Fruit fly (Drosophila melanogaster) whole organism, embryonic: ENCODE data around the gene CG7742.

Source experiments
- Aef1 ChIP-seq: fragments of 200-800 bp; sonication (Bioruptor generic); IDR thresholded peaks from 3 replicates; pipeline ENCODE4 v1.3.6; 2022; ENCODE audit warnings: missing biosample characterization, missing genetic modification characterization
- Antp ChIP-seq: fragments of 200-800 bp; sonication (Bioruptor generic); optimal IDR thresholded peaks from 3 replicates; lab custom pipeline; 2016; ENCODE audit warnings: missing biosample characterization, missing genetic modification characterization
- CG11085 ChIP-seq: fragments of 200-800 bp; sonication (Bioruptor generic); IDR thresholded peaks from 2 replicates; pipeline ENCODE4 v1.3.6; 2022; ENCODE audit warnings: missing biosample characterization, missing genetic modification characterization
- CG12299 ChIP-seq: fragments of 200-800 bp; sonication (Bioruptor generic); optimal IDR thresholded peaks from 2 replicates; lab custom pipeline; 2018; ENCODE audit warnings: missing biosample characterization, mild to moderate bottlenecking, missing genetic modification characterization
- CG12391 ChIP-seq: fragments of 200-800 bp; sonication (Bioruptor generic); optimal IDR thresholded peaks from 3 replicates; lab custom pipeline; 2018; ENCODE audit warnings: missing biosample characterization, mild to moderate bottlenecking, missing genetic modification characterization, moderate library complexity
- CG13624 ChIP-seq: fragments of 200-800 bp; sonication (Bioruptor generic); optimal IDR thresholded peaks from 2 replicates; lab custom pipeline; 2016; ENCODE audit warnings: missing biosample characterization, missing genetic modification characterization
- CG15269 ChIP-seq: fragments of 200-800 bp; sonication (Bioruptor generic); optimal IDR thresholded peaks from 2 replicates; lab custom pipeline; 2018; ENCODE audit warnings: missing biosample characterization, mild to moderate bottlenecking, missing genetic modification characterization, moderate library complexity
- CG1603 ChIP-seq: fragments of 200-800 bp; sonication (Bioruptor generic); optimal IDR thresholded peaks from 2 replicates; lab custom pipeline; 2019; ENCODE audit warnings: missing biosample characterization, mild to moderate bottlenecking, missing genetic modification characterization, moderate library complexity
- CG16815 ChIP-seq: fragments of 200-800 bp; sonication (Bioruptor generic); optimal IDR thresholded peaks from 3 replicates; lab custom pipeline; 2017; ENCODE audit warnings: missing biosample characterization, mild to moderate bottlenecking, missing genetic modification characterization
- CG17359 ChIP-seq: fragments of 200-800 bp; sonication (Bioruptor generic); optimal IDR thresholded peaks from 3 replicates; lab custom pipeline; 2018; ENCODE audit warnings: missing biosample characterization, mild to moderate bottlenecking, missing genetic modification characterization, moderate library complexity
- CG1792 ChIP-seq: fragments of 200-800 bp; sonication (Bioruptor generic); optimal IDR thresholded peaks from 2 replicates; lab custom pipeline; 2016; ENCODE audit warnings: missing biosample characterization, missing genetic modification characterization
- CG1832 ChIP-seq: fragments of 200-800 bp; sonication (Bioruptor generic); optimal IDR thresholded peaks from 2 replicates; lab custom pipeline; 2017; ENCODE audit warnings: missing biosample characterization, mild to moderate bottlenecking, missing genetic modification characterization, inconsistent platforms
- CG18764 ChIP-seq: fragments of 200-800 bp; sonication (Bioruptor generic); optimal IDR thresholded peaks from 3 replicates; lab custom pipeline; 2016; ENCODE audit warnings: missing biosample characterization, missing genetic modification characterization
- CG31224 ChIP-seq: fragments of 200-800 bp; sonication (Bioruptor generic); IDR thresholded peaks from 2 replicates; pipeline ENCODE4 v1.3.6; 2022; ENCODE audit warnings: missing biosample characterization, missing genetic modification characterization
- CG3995 ChIP-seq: fragments of 200-800 bp; sonication (Bioruptor generic); optimal IDR thresholded peaks from 3 replicates; lab custom pipeline; 2016; ENCODE audit warnings: missing biosample characterization, missing genetic modification characterization
- CG4328 ChIP-seq: fragments of 200-800 bp; sonication (Bioruptor generic); optimal IDR thresholded peaks from 3 replicates; lab custom pipeline; 2017; ENCODE audit warnings: missing biosample characterization, missing genetic modification reagents, missing genetic modification characterization
- CG6272 ChIP-seq: fragments of 200-800 bp; sonication (Bioruptor generic); IDR thresholded peaks from 2 replicates; pipeline ENCODE4 v1.3.6; 2022; ENCODE audit warnings: missing biosample characterization, missing genetic modification characterization
- CG6813 ChIP-seq: fragments of 200-800 bp; sonication (Bioruptor generic); optimal IDR thresholded peaks from 2 replicates; lab custom pipeline; 2017; ENCODE audit warnings: missing biosample characterization, missing genetic modification characterization, mild to moderate bottlenecking, moderate library complexity, missing genetic modification reagents
- CG7357 ChIP-seq: fragments of 200-800 bp; sonication (Bioruptor generic); IDR thresholded peaks from 3 replicates; pipeline ENCODE4 v1.3.6; 2022; ENCODE audit warnings: missing biosample characterization, missing genetic modification characterization
- CG7928 ChIP-seq: fragments of 200-800 bp; sonication (Bioruptor generic); optimal IDR thresholded peaks from 2 replicates; lab custom pipeline; 2017; ENCODE audit warnings: missing biosample characterization, mild to moderate bottlenecking, missing genetic modification characterization
- CG9609 ChIP-seq: fragments of 200-800 bp; sonication (Bioruptor generic); optimal IDR thresholded peaks from 3 replicates; lab custom pipeline; 2016; ENCODE audit warnings: missing biosample characterization, missing genetic modification characterization
- Camta ChIP-seq: fragments of 200-800 bp; sonication (Bioruptor generic); optimal IDR thresholded peaks from 2 replicates; lab custom pipeline; 2016; ENCODE audit warnings: missing biosample characterization, missing genetic modification characterization
- Fer1 ChIP-seq: fragments of 200-800 bp; sonication (Bioruptor generic); optimal IDR thresholded peaks from 2 replicates; lab custom pipeline; 2017; ENCODE audit warnings: missing biosample characterization, mild to moderate bottlenecking, missing genetic modification characterization
- H2.0 ChIP-seq: fragments of 200-800 bp; sonication (Bioruptor generic); IDR thresholded peaks from 2 replicates; pipeline ENCODE4 v1.3.6; 2022; ENCODE audit warnings: missing biosample characterization, missing genetic modification characterization
- HLH54F ChIP-seq: fragments of 200-800 bp; sonication (Bioruptor generic); optimal IDR thresholded peaks from 3 replicates; lab custom pipeline; 2016; ENCODE audit warnings: missing biosample characterization, missing genetic modification characterization
- Jarid2 ChIP-seq: fragments of 200-800 bp; sonication (Bioruptor generic); optimal IDR thresholded peaks from 3 replicates; lab custom pipeline; 2017; ENCODE audit warnings: mild to moderate bottlenecking, missing biosample characterization, missing genetic modification reagents, missing genetic modification characterization
- Lhr ChIP-seq: fragments of 200-800 bp; sonication (Bioruptor generic); optimal IDR thresholded peaks from 3 replicates; lab custom pipeline; 2017; ENCODE audit warnings: mild to moderate bottlenecking, missing biosample characterization, missing genetic modification reagents, missing genetic modification characterization
- MESR4 ChIP-seq: fragments of 200-800 bp; sonication (Bioruptor generic); optimal IDR thresholded peaks from 2 replicates; lab custom pipeline; 2018; ENCODE audit warnings: missing biosample characterization, mild to moderate bottlenecking, missing genetic modification characterization, moderate library complexity
- NK7.1 ChIP-seq: fragments of 200-800 bp; sonication (Bioruptor generic); optimal IDR thresholded peaks from 3 replicates; lab custom pipeline; 2016; ENCODE audit warnings: missing biosample characterization, missing genetic modification characterization
- Neu2 ChIP-seq: fragments of 200-800 bp; sonication (Bioruptor generic); optimal IDR thresholded peaks from 3 replicates; lab custom pipeline; 2016; ENCODE audit warnings: missing biosample characterization, missing genetic modification characterization, borderline replicate concordance
- Sin3A ChIP-seq: fragments of >200 bp; optimal IDR thresholded peaks from 2 replicates; lab custom pipeline; 2018
- Taf1 ChIP-seq: fragments of 200-800 bp; sonication (Bioruptor generic); IDR thresholded peaks from 2 replicates; pipeline ENCODE4 v1.3.6; 2022; ENCODE audit warnings: missing biosample characterization, missing genetic modification characterization
- Tbp ChIP-seq: fragments of >200 bp; optimal IDR thresholded peaks from 2 replicates; lab custom pipeline; 2018; ENCODE audit warnings: missing biosample characterization, missing genetic modification characterization
- amos ChIP-seq: fragments of 200-800 bp; sonication (Bioruptor generic); IDR thresholded peaks from 2 replicates; pipeline ENCODE4 v1.3.6; 2022; ENCODE audit warnings: missing biosample characterization, missing genetic modification characterization; ENCODE audit not compliant: partially characterized antibody
- az2 ChIP-seq: fragments of 200-800 bp; sonication (Bioruptor generic); optimal IDR thresholded peaks from 3 replicates; lab custom pipeline; 2016; ENCODE audit warnings: missing biosample characterization, missing genetic modification characterization
- bowl ChIP-seq: fragments of 200-800 bp; sonication (Bioruptor generic); IDR thresholded peaks from 2 replicates; pipeline ENCODE4 v1.3.6; 2022; ENCODE audit warnings: missing biosample characterization, missing genetic modification characterization
- dan ChIP-seq: fragments of 200-800 bp; sonication (Bioruptor generic); IDR thresholded peaks from 2 replicates; pipeline ENCODE4 v1.3.6; 2022; ENCODE audit warnings: missing biosample characterization, missing genetic modification characterization
- dmrt11E ChIP-seq: fragments of 200-800 bp; sonication (Bioruptor generic); optimal IDR thresholded peaks from 3 replicates; lab custom pipeline; 2018; ENCODE audit warnings: missing biosample characterization, mild to moderate bottlenecking, missing genetic modification characterization, moderate library complexity
- gfzf ChIP-seq: fragments of 200-800 bp; sonication (Bioruptor generic); optimal IDR thresholded peaks from 2 replicates; lab custom pipeline; 2016; ENCODE audit warnings: missing biosample characterization, mild to moderate bottlenecking, missing genetic modification characterization, moderate library complexity
- ham ChIP-seq: fragments of 200-800 bp; sonication (Bioruptor generic); IDR thresholded peaks from 2 replicates; pipeline ENCODE4 v1.3.6; 2022; ENCODE audit warnings: missing biosample characterization, missing genetic modification characterization
- nau ChIP-seq: fragments of 200-800 bp; sonication (Bioruptor generic); optimal IDR thresholded peaks from 3 replicates; lab custom pipeline; 2017; ENCODE audit warnings: missing biosample characterization, mild to moderate bottlenecking, missing genetic modification characterization, missing genetic modification reagents
- prd ChIP-seq, 3 experiments: fragments of >200 bp in 2 of 3; fragments of 200-800 bp in 1 of 3; sonication (Bioruptor generic) in 1 of 3; optimal IDR thresholded peaks in 2 of 3; IDR thresholded peaks in 1 of 3; 2 replicates in 2 of 3; 3 replicates in 1 of 3; pipeline versions ENCODE4 v1.3.6 to Lab custom; 2017 to 2022; ENCODE audit warnings: missing biosample characterization in 1 of 3, missing genetic modification characterization in 1 of 3
- rib ChIP-seq: fragments of 200-800 bp; sonication (Bioruptor generic); IDR thresholded peaks from 2 replicates; pipeline ENCODE4 v1.3.6; 2022; ENCODE audit warnings: missing biosample characterization, missing genetic modification characterization
- ro ChIP-seq: fragments of 200-800 bp; sonication (Bioruptor generic); IDR thresholded peaks from 2 replicates; pipeline ENCODE4 v1.3.6; 2022; ENCODE audit warnings: missing biosample characterization, missing genetic modification characterization
- schlank ChIP-seq: fragments of 200-800 bp; sonication (Bioruptor generic); optimal IDR thresholded peaks from 2 replicates; lab custom pipeline; 2018; ENCODE audit warnings: missing biosample characterization, mild to moderate bottlenecking, missing genetic modification characterization
- sqz ChIP-seq: fragments of 200-800 bp; sonication (Bioruptor generic); optimal IDR thresholded peaks from 3 replicates; lab custom pipeline; 2018; ENCODE audit warnings: missing biosample characterization, mild to moderate bottlenecking, missing genetic modification characterization
- tin ChIP-seq: fragments of 200-800 bp; sonication (Bioruptor generic); optimal IDR thresholded peaks from 3 replicates; lab custom pipeline; 2016; ENCODE audit warnings: missing biosample characterization, missing genetic modification characterization
- tll ChIP-seq, 2 experiments: fragments of 200-800 bp in 1 of 2; fragments of >200 bp in 1 of 2; sonication (Bioruptor generic) in 1 of 2; optimal IDR thresholded peaks; 2 replicates each; lab custom pipeline; 2017 to 2019; ENCODE audit warnings: missing biosample characterization in 2 of 2, missing genetic modification characterization in 2 of 2, mild to moderate bottlenecking in 1 of 2, moderate library complexity in 1 of 2
- trh ChIP-seq: fragments of 200-800 bp; sonication (Bioruptor generic); optimal IDR thresholded peaks from 2 replicates; lab custom pipeline; 2016; ENCODE audit warnings: missing biosample characterization, missing genetic modification characterization
- z ChIP-seq: fragments of 200-800 bp; sonication (Bioruptor generic); IDR thresholded peaks from 3 replicates; pipeline ENCODE4 v1.3.6; 2022; ENCODE audit warnings: missing biosample characterization, missing genetic modification characterization
- zfh2 ChIP-seq: fragments of 200-800 bp; sonication (Bioruptor generic); optimal IDR thresholded peaks from 2 replicates; lab custom pipeline; 2016; ENCODE audit warnings: missing biosample characterization, missing genetic modification characterization

The CG7742 gene

DNA sequence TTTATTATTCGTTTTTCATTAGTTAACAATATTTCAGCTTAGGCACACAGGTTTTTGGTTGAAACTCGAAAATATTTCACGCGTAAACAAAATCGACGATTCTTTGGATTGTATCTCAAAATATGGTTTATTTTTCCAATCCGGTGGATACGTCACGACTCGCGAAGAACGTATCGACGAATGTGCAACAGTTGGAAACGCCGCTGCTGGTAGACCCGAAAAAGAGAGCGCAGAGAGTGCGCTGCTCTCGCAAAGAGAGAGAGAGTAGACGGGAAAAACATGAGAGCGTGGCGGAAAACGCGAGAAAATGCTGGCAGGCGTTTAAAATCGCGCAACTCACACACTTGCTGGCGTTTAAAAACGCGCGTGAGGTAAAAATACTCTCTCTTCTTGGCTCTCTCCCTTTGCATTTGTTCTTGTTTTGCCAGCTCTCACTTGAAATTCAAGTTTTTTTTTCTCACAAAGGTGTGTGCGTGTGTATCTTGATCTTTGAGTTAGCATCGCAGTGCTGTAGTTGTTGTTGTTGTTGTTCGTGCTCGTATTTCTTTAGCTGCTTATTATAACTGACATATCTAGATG is 22.4 kb upstream of the CG7742 start (continued):
- TF ChIP-seq Taf1 (GFP tag; lab: Robert Waterston, UW) (no peak), CG1603 (tag; lab: Kevin White, UChicago) (no peak), nau (GFP tag; lab: Kevin White, UChicago) (peak; percentile 44), CG31224 (GFP tag; lab: Robert Waterston, UW) (no peak), Aef1 (GFP tag; lab: Robert Waterston, UW) (no peak), CG9609 (GFP tag; lab: Kevin White, UChicago) (no peak), zfh2 (GFP tag; lab: Kevin White, UChicago) (no peak), dan (no peak), CG16815 (no peak), CG12299 (tag; lab: Kevin White, UChicago) (no peak), Tbp (GFP tag; lab: Kevin White, UChicago) (peak; percentile 100), CG12391 (tag; lab: Kevin White, UChicago) (no peak), HLH54F (GFP tag; lab: Kevin White, UChicago) (no peak), CG11085 (GFP tag; lab: Robert Waterston, UW) (no peak), bowl (GFP tag; lab: Robert Waterston, UW) (no peak; the same call in 1 of the 2 replicates), CG7357 (GFP tag; lab: Robert Waterston, UW) (no peak), Camta (GFP tag; lab: Kevin White, UChicago) (no peak), trh (GFP tag; lab: Kevin White, UChicago) (no peak), rib (GFP tag; lab: Robert Waterston, UW) (peak; percentile 33; the same call in 1 of the 2 replicates), Jarid2 (peak; percentile 93), amos (GFP tag; lab: Robert Waterston, UW) (peak; percentile 10; the same call in 1 of the 2 replicates), Sin3A (lab: Kevin White, UChicago) (no peak), az2 (GFP tag; lab: Kevin White, UChicago) (no peak), sqz (GFP tag; lab: Kevin White, UChicago) (peak; percentile 99), schlank (tag; lab: Kevin White, UChicago) (no peak), Fer1 (GFP tag; lab: Kevin White, UChicago) (peak; percentile 42), CG4328 (GFP tag; lab: Kevin White, UChicago) (no peak), CG1832 (GFP tag; lab: Kevin White, UChicago) (no peak), tll (GFP tag; optimal IDR thresholded peaks at IDR 0.05; lab: Kevin White, UChicago) (peak in 1 of 2 experiments; percentile 15), ro (GFP tag; lab: Robert Waterston, UW) (no peak), NK7.1 (GFP tag; lab: Kevin White, UChicago) (no peak), dmrt11E (tag; lab: Kevin White, UChicago) (no peak), Neu2 (no peak), CG1792 (no peak), tin (GFP tag; lab: Kevin White, UChicago) (no peak), MESR4 (no peak), CG7928 (no peak), CG15269 (tag; lab: Kevin White, UChicago) (peak; percentile 7), CG13624 (GFP tag; lab: Kevin White, UChicago) (peak; percentile 20), CG6813 (no peak), prd (optimal IDR thresholded peaks at IDR 0.05; lab: Kevin White, UChicago) (no peak), prd (GFP tag; IDR thresholded peaks at IDR 0.05; lab: Robert Waterston, UW) (no peak), CG17359 (tag; lab: Kevin White, UChicago) (peak; percentile 24), CG18764 (GFP tag; lab: Kevin White, UChicago) (no peak), ham (no peak), Lhr (GFP tag; lab: Kevin White, UChicago) (no peak), Antp (GFP tag; lab: Kevin White, UChicago) (no peak), gfzf (GFP tag; lab: Kevin White, UChicago) (no peak), CG3995 (GFP tag; lab: Kevin White, UChicago) (no peak), z (GFP tag; lab: Robert Waterston, UW) (no peak), H2.0 (GFP tag; lab: Robert Waterston, UW) (no peak), CG6272 (no peak)
